Worm (Caenorhabditis elegans): Measurements from ENCODE around the gene T12E12.6.
A peak's percentile ranks its signal among the peaks of the same experiment; 100 is the strongest.

Gene T12E12.6

DNA sequence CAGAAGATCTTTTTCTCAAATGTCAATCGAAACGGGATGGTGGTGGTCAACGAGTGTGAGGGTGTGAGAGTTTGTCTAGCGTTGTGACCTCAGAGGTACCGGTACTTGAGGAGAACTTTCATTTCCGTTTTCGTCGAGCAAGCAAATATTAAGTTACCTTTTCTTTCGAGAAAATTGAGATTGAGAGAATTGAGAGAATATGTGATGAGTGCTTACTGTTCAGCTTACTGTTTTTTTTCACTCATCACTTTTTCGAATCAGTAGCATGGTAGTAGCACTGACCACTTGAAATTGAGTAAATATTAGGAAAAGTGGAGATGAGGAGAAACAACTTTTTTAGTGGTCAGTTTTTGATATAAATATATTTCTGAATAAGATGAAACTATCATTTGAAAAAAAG is at the start of gene T12E12.6:
Gene T12E12.6 (minus strand): TSS at position 101 of the 400 bp plus-strand sequence.
- TF ChIP-seq skn-1 (tag; optimal IDR thresholded peaks at IDR 0.05), result no peak

DNA sequence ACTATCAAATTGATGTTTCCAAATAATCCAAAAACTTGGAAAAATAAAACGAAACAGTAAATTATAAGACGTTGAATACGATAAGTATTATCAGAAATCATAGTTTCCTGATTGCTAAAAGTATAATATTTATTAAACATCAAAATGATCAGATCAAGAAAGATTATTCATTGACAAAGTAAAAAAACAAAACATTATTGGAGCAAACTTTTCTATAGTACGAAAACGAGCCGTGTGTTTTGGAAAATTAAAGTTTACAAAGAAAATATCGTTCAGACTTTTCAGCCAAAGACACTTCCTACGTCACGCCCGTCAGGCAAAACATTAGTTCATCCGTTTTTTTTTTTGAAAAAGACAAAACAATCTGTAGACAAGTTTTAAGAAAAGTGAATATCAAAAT is 49.8 kb upstream of the T12E12.6 start, which contains the start of gene srsx-15:
Gene srsx-15 (minus strand): TSS at position 101 of the 400 bp plus-strand sequence.
- no peak for TF ChIP-seq efl-3 (GFP tag; optimal IDR thresholded peaks at IDR 0.05)
- no peak for TF ChIP-seq efl-1 (optimal IDR thresholded peaks at IDR 0.05)
- TF ChIP-seq efl-1 (GFP tag; optimal IDR thresholded peaks at IDR 0.05 in 1 of 2), result peak in 1 of 2 experiments; percentile 72
- TF ChIP-seq C34B4.2 (tag; optimal IDR thresholded peaks at IDR 0.05), result no peak
- TF ChIP-seq ets-5 (GFP tag; IDR thresholded peaks at IDR 0.05), result no peak

DNA sequence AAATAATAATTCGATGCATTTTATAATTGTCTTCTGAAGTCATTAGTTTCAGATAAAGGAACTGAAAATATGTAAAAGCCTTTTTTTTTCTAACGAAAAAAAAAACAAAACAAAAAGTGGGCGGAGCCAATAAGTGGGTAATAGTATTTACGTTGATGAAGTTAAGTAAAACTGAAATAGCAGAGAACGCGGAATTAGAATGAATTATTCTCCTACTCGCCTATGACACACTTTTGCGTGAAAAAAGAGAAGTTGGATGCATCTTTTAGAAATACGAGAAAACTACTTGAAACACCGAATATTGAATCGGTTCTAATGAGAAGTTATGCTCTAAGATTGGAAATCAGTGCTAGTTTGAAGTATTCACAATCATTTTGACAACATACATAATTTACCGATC is 45.7 kb upstream of the T12E12.6 start, which contains the start of gene srsx-16:
Gene srsx-16 (minus strand): TSS at position 101 of the 400 bp plus-strand sequence.
- TF ChIP-seq nhr-77 (tag; optimal IDR thresholded peaks at IDR 0.05) (no peak), efl-1 (optimal IDR thresholded peaks at IDR 0.05) (no peak), efl-1 (GFP tag; optimal IDR thresholded peaks at IDR 0.05 in 1 of 2) (peak in 1 of 2 experiments; percentile 76)

DNA sequence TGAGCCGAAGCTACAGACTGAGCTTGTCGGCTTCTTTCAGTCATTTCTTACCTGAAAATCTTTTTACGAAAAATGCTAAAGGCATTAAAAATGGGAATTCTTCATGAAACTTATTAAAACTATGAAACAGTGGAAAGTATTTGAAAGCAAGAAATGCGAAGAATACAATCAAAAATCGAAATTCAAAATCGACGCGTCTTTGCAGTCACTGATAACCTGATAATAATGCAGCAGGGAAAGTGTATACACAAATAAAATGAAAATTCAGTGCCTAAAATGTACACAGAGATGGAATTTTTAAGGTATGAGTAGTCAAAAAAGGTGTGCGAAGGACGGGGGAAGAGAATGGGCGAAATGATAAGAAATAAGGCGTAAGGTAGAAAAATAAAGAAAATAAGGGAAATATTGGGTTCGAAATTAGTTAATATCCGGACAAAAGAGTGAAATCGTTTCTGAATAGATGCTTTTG is 40.7 kb upstream of the T12E12.6 start, which contains the start of gene C39H7.4:
Gene C39H7.4 (minus strand): TSS at position 51 of the 469 bp plus-strand sequence.
- TF ChIP-seq elt-2 (tag; optimal IDR thresholded peaks at IDR 0.05) (peak; percentile 55), efl-1 (optimal IDR thresholded peaks at IDR 0.05) (no peak), efl-1 (GFP tag; optimal IDR thresholded peaks at IDR 0.05 in 1 of 2) (no peak)

DNA sequence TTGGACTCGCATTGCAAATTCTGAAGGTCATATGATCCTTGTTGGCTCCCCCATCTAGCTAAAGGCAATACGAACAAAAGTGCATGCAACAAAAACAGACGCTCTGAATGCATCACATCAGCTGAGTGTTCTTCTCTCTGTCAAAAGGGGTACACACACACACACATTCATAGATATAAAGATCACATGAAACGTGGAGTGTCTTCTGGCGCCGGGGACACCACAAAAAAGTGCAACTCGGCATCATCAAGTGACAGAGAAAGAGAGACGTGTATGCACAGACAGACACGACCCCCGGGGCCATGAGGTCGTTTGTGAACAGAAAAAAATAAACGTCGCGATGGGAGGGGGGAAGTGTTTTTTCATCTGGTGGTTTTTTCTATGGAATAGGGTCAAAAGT is 33.4 kb upstream of the T12E12.6 start:
- TF ChIP-seq zag-1 (tag; optimal IDR thresholded peaks at IDR 0.05) (no peak), swsn-7 (tag; optimal IDR thresholded peaks at IDR 0.05) (peak; percentile 44), fkh-4 (tag; optimal IDR thresholded peaks at IDR 0.05; ENCODE audit: borderline replicate concordance) (no peak), hlh-4 (tag; optimal IDR thresholded peaks at IDR 0.05) (no peak), ceh-63 (GFP tag; optimal IDR thresholded peaks at IDR 0.05) (no peak), aly-2 (tag; optimal IDR thresholded peaks at IDR 0.05) (no peak), C04F5.9 (tag; optimal IDR thresholded peaks at IDR 0.05) (no peak), elt-3 (tag; optimal IDR thresholded peaks at IDR 0.05) (no peak), pax-3 (tag; optimal IDR thresholded peaks at IDR 0.05) (no peak), lin-15B (tag; optimal IDR thresholded peaks at IDR 0.05) (no peak), ceh-88 (GFP tag; IDR thresholded peaks at IDR 0.05) (no peak), ceh-90 (tag; optimal IDR thresholded peaks at IDR 0.05) (no peak), nhr-11 (tag; optimal IDR thresholded peaks at IDR 0.05) (no peak), skn-1 (tag; optimal IDR thresholded peaks at IDR 0.05) (peak; percentile 66), efl-1 (optimal IDR thresholded peaks at IDR 0.05) (peak; percentile 33 to 35), efl-1 (GFP tag; optimal IDR thresholded peaks at IDR 0.05 in 1 of 2) (peak; percentile 4 to 92), pqm-1 (tag; optimal IDR thresholded peaks at IDR 0.05) (no peak), ceh-8 (GFP tag; optimal IDR thresholded peaks at IDR 0.05) (peak; percentile 18), irx-1 (tag; optimal IDR thresholded peaks at IDR 0.05) (peak; percentile 56), nhr-71 (tag; optimal IDR thresholded peaks at IDR 0.05) (peak; percentile 75), dsc-1 (tag; optimal IDR thresholded peaks at IDR 0.05) (peak; percentile 36), ama-1 (optimal IDR thresholded peaks at IDR 0.05) (peak; percentile 48), nhr-19 (GFP tag; conservative IDR thresholded peaks at IDR 0.05) (peak; percentile 40; the same call in 1 of the 2 replicates), mep-1 (tag; optimal IDR thresholded peaks at IDR 0.05) (peak; percentile 73), lir-3 (tag; optimal IDR thresholded peaks at IDR 0.05; ENCODE audit: poor library complexity) (peak; percentile 12), hlh-17 (GFP tag; optimal IDR thresholded peaks at IDR 0.05; ENCODE audit: borderline replicate concordance) (no peak), lin-14 (GFP tag; optimal IDR thresholded peaks at IDR 0.05) (peak; percentile 98), xbp-1 (tag; optimal IDR thresholded peaks at IDR 0.05) (peak; percentile 23), elt-2 (tag; optimal IDR thresholded peaks at IDR 0.05) (no peak), mef-2 (tag; optimal IDR thresholded peaks at IDR 0.05) (no peak), nhr-77 (tag; optimal IDR thresholded peaks at IDR 0.05) (peak; percentile 46), fkh-8 (tag; optimal IDR thresholded peaks at IDR 0.05) (peak; percentile 62), lin-13 (GFP tag; optimal IDR thresholded peaks at IDR 0.05) (no peak), snu-23 (GFP tag; optimal IDR thresholded peaks at IDR 0.05) (peak; percentile 54), nhr-20 (tag; optimal IDR thresholded peaks at IDR 0.05) (peak; percentile 39), efl-3 (GFP tag; optimal IDR thresholded peaks at IDR 0.05) (no peak), egl-13 (tag; optimal IDR thresholded peaks at IDR 0.05) (no peak), ets-5 (GFP tag; IDR thresholded peaks at IDR 0.05) (no peak), lsy-2 (tag; optimal IDR thresholded peaks at IDR 0.05) (peak; percentile 39 to 68), snpc-4 (tag; optimal IDR thresholded peaks at IDR 0.05) (peak; percentile 44), unc-98 (GFP tag; IDR thresholded peaks at IDR 0.05) (no peak), C16A3.4 (tag; optimal IDR thresholded peaks at IDR 0.05) (peak; percentile 64)

Data from whole organism, L1 larva.